Worm (Caenorhabditis elegans): ENCODE data around the gene F54D10.5.

Gene F54D10.5

ce11 chrII:3808643-3809042 lies 666 bp upstream of the F54D10.5 start:
- TF ChIP-seq ceh-24 (tag; optimal IDR thresholded peaks at IDR 0.05) (no peak), unc-3 (GFP tag; conservative IDR thresholded peaks at IDR 0.05) (no peak), unc-3 (tag; optimal IDR thresholded peaks at IDR 0.05) (no peak), nhr-232 (tag; optimal IDR thresholded peaks at IDR 0.05) (no peak), mec-3 (tag; optimal IDR thresholded peaks at IDR 0.05; ENCODE audit: borderline replicate concordance) (no peak), nfya-1 (tag; optimal IDR thresholded peaks at IDR 0.05) (no peak), dve-1 (tag; optimal IDR thresholded peaks at IDR 0.05) (no peak), ceh-31 (tag; optimal IDR thresholded peaks at IDR 0.05) (no peak), ahr-1 (tag; optimal IDR thresholded peaks at IDR 0.05) (no peak), ceh-48 (tag; optimal IDR thresholded peaks at IDR 0.05) (no peak), ref-2 (tag; optimal IDR thresholded peaks at IDR 0.05) (no peak), lim-6 (tag; optimal IDR thresholded peaks at IDR 0.05) (no peak), rnt-1 (tag; optimal IDR thresholded peaks at IDR 0.05) (no peak), fkh-6 (tag; optimal IDR thresholded peaks at IDR 0.05) (no peak), ceh-34 (tag; optimal IDR thresholded peaks at IDR 0.05) (no peak), fkh-10 (GFP tag; optimal IDR thresholded peaks at IDR 0.05) (no peak), ceh-22 (tag; optimal IDR thresholded peaks at IDR 0.05) (no peak)

ce11 chrII:3806964-3807363 lies 1.0 kb downstream of the F54D10.5 start, which contains the start of gene F54D10.4:
Gene F54D10.4, minus strand, starts transcription at chrII:3807064.
- TF ChIP-seq nfya-1 (tag; optimal IDR thresholded peaks at IDR 0.05) (no peak), ceh-9 (tag; optimal IDR thresholded peaks at IDR 0.05) (no peak), ama-1 (optimal IDR thresholded peaks at IDR 0.05) (no peak), nhr-232 (tag; optimal IDR thresholded peaks at IDR 0.05) (no peak), sox-2 (GFP tag; IDR thresholded peaks at IDR 0.05) (no peak), pax-1 (tag; optimal IDR thresholded peaks at IDR 0.05) (no peak), ceh-6 (GFP tag; optimal IDR thresholded peaks at IDR 0.05) (no peak), pat-9 (tag; optimal IDR thresholded peaks at IDR 0.05) (no peak), odd-2 (tag; optimal IDR thresholded peaks at IDR 0.05) (no peak), ceh-34 (tag; optimal IDR thresholded peaks at IDR 0.05) (no peak), madf-2 (tag; optimal IDR thresholded peaks at IDR 0.05) (no peak), ceh-24 (tag; optimal IDR thresholded peaks at IDR 0.05) (no peak), C38D4.7 (GFP tag; optimal IDR thresholded peaks at IDR 0.05) (no peak), hlh-6 (tag; optimal IDR thresholded peaks at IDR 0.05) (no peak)

- TF ChIP-seq pha-2 (tag; optimal IDR thresholded peaks at IDR 0.05) (no peak), nfya-1 (tag; optimal IDR thresholded peaks at IDR 0.05) (no peak), che-1 (tag; optimal IDR thresholded peaks at IDR 0.05) (no peak), ceh-48 (tag; optimal IDR thresholded peaks at IDR 0.05) (no peak), C38D4.7 (GFP tag; optimal IDR thresholded peaks at IDR 0.05) (no peak), ceh-2 (tag; optimal IDR thresholded peaks at IDR 0.05) (no peak), mec-3 (tag; optimal IDR thresholded peaks at IDR 0.05; ENCODE audit: borderline replicate concordance) (no peak), T23F11.4 (GFP tag; optimal IDR thresholded peaks at IDR 0.05) (no peak), unc-86 (tag; optimal IDR thresholded peaks at IDR 0.05) (no peak), rnt-1 (tag; optimal IDR thresholded peaks at IDR 0.05) (no peak), C08G9.2 (tag; optimal IDR thresholded peaks at IDR 0.05) (no peak)
These were observed 2.5 kb downstream of the F54D10.5 start for ce11 chrII:3805518-3805917.

- TF ChIP-seq ama-1 (optimal IDR thresholded peaks at IDR 0.05) (no peak), hlh-15 (tag; optimal IDR thresholded peaks at IDR 0.05) (no peak), ceh-34 (tag; optimal IDR thresholded peaks at IDR 0.05) (no peak), hlh-8 (tag; optimal IDR thresholded peaks at IDR 0.05) (no peak), gmeb-2 (tag; optimal IDR thresholded peaks at IDR 0.05) (no peak), lim-6 (tag; optimal IDR thresholded peaks at IDR 0.05) (no peak), sdc-2 (tag; optimal IDR thresholded peaks at IDR 0.05) (no peak), sox-4 (tag; optimal IDR thresholded peaks at IDR 0.05) (no peak), ceh-24 (tag; optimal IDR thresholded peaks at IDR 0.05) (no peak), ceh-9 (tag; optimal IDR thresholded peaks at IDR 0.05) (no peak)
These were observed 4.8 kb downstream of the F54D10.5 start, which contains the start of gene ins-32 for ce11 chrII:3803219-3803618. Gene ins-32, minus strand, starts transcription at chrII:3803319.

Measured in whole organism, late embryonic.